Worm (Caenorhabditis elegans) whole organism, L2 larva: Measurements from ENCODE around the gene C53C11.5.

Experiments used
- Y55F3AM.14 ChIP-seq: fragments of 200-800 bp; sonication (Bioruptor generic); optimal IDR thresholded peaks from 2 replicates; lab custom pipeline; 2018; ENCODE audit warnings: mild to moderate bottlenecking, missing genetic modification characterization, missing compliant biosample characterization
- crh-2 ChIP-seq: sonication (generic microtip); optimal IDR thresholded peaks from 2 replicates; lab custom pipeline; 2017; ENCODE audit warnings: missing biosample characterization, missing genetic modification characterization
- elt-1 ChIP-seq: fragments of 150-350 bp; optimal IDR thresholded peaks from 2 replicates; lab custom pipeline; 2014; ENCODE audit warnings: missing biosample characterization, missing genetic modification characterization
- nhr-237 ChIP-seq: fragments of 150-350 bp; optimal IDR thresholded peaks from 2 replicates; lab custom pipeline; 2014; ENCODE audit warnings: missing biosample characterization, missing genetic modification characterization
- nhr-25 ChIP-seq: fragments of 150-350 bp; sonication (generic microtip); optimal IDR thresholded peaks from 3 replicates; lab custom pipeline; 2014; ENCODE audit warnings: missing biosample characterization, missing genetic modification characterization
- peb-1 ChIP-seq: fragments of 150-350 bp; optimal IDR thresholded peaks from 2 replicates; lab custom pipeline; 2014; ENCODE audit warnings: missing biosample characterization, missing genetic modification characterization
- skn-1 ChIP-seq: sonication (generic microtip); optimal IDR thresholded peaks from 2 replicates; lab custom pipeline; 2017; ENCODE audit warnings: missing biosample characterization, missing genetic modification characterization
- sma-9 ChIP-seq, 2 experiments: fragments of 150-350 bp in 1 of 2; sonication (generic microtip) in 1 of 2; optimal IDR thresholded peaks; 2 replicates each; lab custom pipeline; 2014 to 2016; ENCODE audit warnings: missing genetic modification characterization in 2 of 2, mild to moderate bottlenecking in 1 of 2, missing biosample characterization in 1 of 2, missing compliant biosample characterization in 1 of 2, missing genetic modification reagents in 1 of 2, moderate library complexity in 1 of 2
- snpc-4 ChIP-seq: fragments of 150-350 bp; optimal IDR thresholded peaks from 2 replicates; lab custom pipeline; 2014; ENCODE audit warnings: missing biosample characterization, missing genetic modification characterization
- ztf-11 ChIP-seq: sonication (generic microtip); optimal IDR thresholded peaks from 2 replicates; lab custom pipeline; 2017; ENCODE audit warnings: missing biosample characterization, missing genetic modification characterization

- TF ChIP-seq crh-2 (tag; lab: Kevin White, UChicago), result no peak
- TF ChIP-seq nhr-237, result no peak
- no peak for TF ChIP-seq snpc-4 (tag; lab: Kevin White, UChicago)
- no peak for TF ChIP-seq skn-1 (tag; lab: Kevin White, UChicago)
- TF ChIP-seq peb-1 (tag; lab: Kevin White, UChicago), result no peak
- TF ChIP-seq Y55F3AM.14 (GFP tag; lab: Kevin White, UChicago), result no peak
- TF ChIP-seq ztf-11 (tag; lab: Kevin White, UChicago), result no peak
- no peak for TF ChIP-seq sma-9 (GFP tag; optimal IDR thresholded peaks at IDR 0.05; lab: Kevin White, UChicago)
- no peak for TF ChIP-seq sma-9 (tag; optimal IDR thresholded peaks at IDR 0.05; lab: Kevin White, UChicago)
- peak; percentile 22 for TF ChIP-seq nhr-25 (tag; lab: Kevin White, UChicago)
- no peak for TF ChIP-seq elt-1 (tag; lab: Kevin White, UChicago)
Measured at ce11 chrX:17369514-17369913, 35.7 kb downstream of the C53C11.5 start.
